Worm (Caenorhabditis elegans) whole organism, young adult: Measurements from ENCODE around the gene T04F8.8.

Experiments used
- B0035.1 ChIP-seq: sonication (generic microtip); optimal IDR thresholded peaks from 2 replicates; lab custom pipeline; 2016; ENCODE audit warnings: missing genetic modification characterization, mild to moderate bottlenecking, missing compliant biosample characterization, missing genotype, missing genetic modification reagents
- B0261.1 ChIP-seq: sonication (generic microtip); optimal IDR thresholded peaks from 2 replicates; lab custom pipeline; 2016; ENCODE audit warnings: mild to moderate bottlenecking, missing genetic modification characterization, moderate library complexity, missing compliant biosample characterization
- C17E4.6 ChIP-seq: fragments of 200-800 bp; sonication (Bioruptor generic); IDR thresholded peaks from 2 replicates; pipeline ENCODE4 v1.3.6; 2022; ENCODE audit warnings: missing genetic modification reagents, missing genetic modification characterization, missing compliant biosample characterization
- F22D6.2 ChIP-seq: sonication (generic microtip); optimal IDR thresholded peaks from 2 replicates; lab custom pipeline; 2016; ENCODE audit warnings: mild to moderate bottlenecking, missing genetic modification characterization, missing compliant biosample characterization
- F23B12.7 ChIP-seq: sonication (generic microtip); optimal IDR thresholded peaks from 2 replicates; lab custom pipeline; 2017; ENCODE audit warnings: missing genetic modification characterization, mild to moderate bottlenecking, missing compliant biosample characterization, antibody characterized with exemption, moderate library complexity; ENCODE audit not compliant: insufficient read depth
- F52B5.7 ChIP-seq: sonication (generic microtip); optimal IDR thresholded peaks from 2 replicates; lab custom pipeline; 2016; ENCODE audit warnings: mild to moderate bottlenecking, missing genetic modification characterization, missing compliant biosample characterization
- K11D2.4 ChIP-seq: fragments of 200-800 bp; sonication (Bioruptor generic); IDR thresholded peaks from 2 replicates; pipeline ENCODE4 v1.3.6; 2022; ENCODE audit warnings: missing genetic modification reagents, missing genetic modification characterization, missing compliant biosample characterization
- K12H6.12 ChIP-seq: fragments of 200-800 bp; sonication (Bioruptor generic); optimal IDR thresholded peaks from 2 replicates; lab custom pipeline; 2018; ENCODE audit warnings: mild to moderate bottlenecking, missing genetic modification characterization, missing compliant biosample characterization
- T07F8.4 ChIP-seq: sonication (generic microtip); optimal IDR thresholded peaks from 2 replicates; lab custom pipeline; 2016; ENCODE audit warnings: mild to moderate bottlenecking, missing genetic modification characterization, moderate library complexity, missing compliant biosample characterization
- ama-1 ChIP-seq, 3 experiments: fragments of 150-350 bp in 1 of 3; sonication (generic microtip) in 2 of 3; optimal IDR thresholded peaks; 2 replicates each; lab custom pipeline; 2014 to 2018; ENCODE audit warnings: missing biosample characterization in 2 of 3, missing genetic modification characterization in 2 of 3, missing genetic modification reagents in 2 of 3
- attf-5 ChIP-seq: fragments of 200-800 bp; sonication (Bioruptor generic); optimal IDR thresholded peaks from 2 replicates; lab custom pipeline; 2018; ENCODE audit warnings: mild to moderate bottlenecking, missing genetic modification characterization, missing compliant biosample characterization
- attf-6 ChIP-seq: fragments of 200-800 bp; sonication (Bioruptor generic); IDR thresholded peaks from 2 replicates; pipeline ENCODE4 v1.3.6; 2022; ENCODE audit warnings: missing genetic modification reagents, missing genetic modification characterization, missing compliant biosample characterization
- bed-1 ChIP-seq: fragments of 200-800 bp; sonication (Bioruptor generic); IDR thresholded peaks from 2 replicates; pipeline ENCODE4 v1.3.6; 2022; ENCODE audit warnings: missing genetic modification reagents, missing genetic modification characterization, missing compliant biosample characterization
- cebp-1 ChIP-seq, 2 experiments: fragments of 200-800 bp in 1 of 2; sonication (Bioruptor generic) in 1 of 2; sonication (generic microtip) in 1 of 2; IDR thresholded peaks in 1 of 2; optimal IDR thresholded peaks in 1 of 2; 2 replicates each; pipeline versions ENCODE4 v1.3.6 to Lab custom; 2017 to 2022; ENCODE audit warnings: missing compliant biosample characterization in 2 of 2, missing genetic modification characterization in 2 of 2, mild to moderate bottlenecking in 1 of 2, missing genetic modification reagents in 1 of 2, moderate library complexity in 1 of 2
- ceh-100 ChIP-seq: fragments of 200-800 bp; sonication (Bioruptor generic); IDR thresholded peaks from 2 replicates; pipeline ENCODE4 v1.3.6; 2022; ENCODE audit warnings: missing genetic modification reagents, missing genetic modification characterization, missing compliant biosample characterization
- ceh-27 ChIP-seq: fragments of 200-800 bp; sonication (Bioruptor generic); optimal IDR thresholded peaks from 2 replicates; lab custom pipeline; 2018; ENCODE audit warnings: mild to moderate bottlenecking, missing genetic modification characterization, moderate library complexity, missing compliant biosample characterization
- ceh-79 ChIP-seq: sonication (generic microtip); optimal IDR thresholded peaks from 2 replicates; lab custom pipeline; 2017; ENCODE audit warnings: mild to moderate bottlenecking, missing genetic modification characterization, missing compliant biosample characterization
- ceh-91 ChIP-seq: fragments of 200-800 bp; sonication (Bioruptor generic); IDR thresholded peaks from 2 replicates; pipeline ENCODE4 v1.3.6; 2022; ENCODE audit warnings: missing genetic modification reagents, missing genetic modification characterization, missing compliant biosample characterization
- dpff-1 ChIP-seq: sonication (generic microtip); optimal IDR thresholded peaks from 2 replicates; lab custom pipeline; 2017; ENCODE audit warnings: mild to moderate bottlenecking, missing genetic modification characterization, missing compliant biosample characterization
- dpl-1 ChIP-seq: fragments of 150-350 bp; optimal IDR thresholded peaks from 2 replicates; lab custom pipeline; 2014; ENCODE audit warnings: missing biosample characterization, missing genetic modification reagents, missing genetic modification characterization
- efl-1 ChIP-seq: fragments of 150-350 bp; optimal IDR thresholded peaks from 2 replicates; lab custom pipeline; 2014; ENCODE audit warnings: missing biosample characterization, missing genetic modification reagents, missing genetic modification characterization
- gei-17 ChIP-seq: fragments of 200-800 bp; sonication (Bioruptor generic); optimal IDR thresholded peaks from 2 replicates; lab custom pipeline; 2018; ENCODE audit warnings: mild to moderate bottlenecking, missing genetic modification characterization, missing compliant biosample characterization
- him-1 ChIP-seq: sonication (generic microtip); optimal IDR thresholded peaks from 2 replicates; lab custom pipeline; 2016; ENCODE audit warnings: missing genotype, missing genetic modification reagents, missing genetic modification characterization, missing compliant biosample characterization
- hlh-12 ChIP-seq: sonication (generic microtip); optimal IDR thresholded peaks from 2 replicates; lab custom pipeline; 2016; ENCODE audit warnings: missing genetic modification characterization, missing compliant biosample characterization
- hmg-1.2 ChIP-seq: fragments of 200-800 bp; sonication (Bioruptor generic); IDR thresholded peaks from 2 replicates; pipeline ENCODE4 v1.3.6; 2022; ENCODE audit warnings: missing genetic modification reagents, missing genetic modification characterization, missing compliant biosample characterization
- hmg-20 ChIP-seq: fragments of 200-800 bp; sonication (Bioruptor generic); IDR thresholded peaks from 2 replicates; pipeline ENCODE4 v1.3.6; 2022; ENCODE audit warnings: missing genetic modification reagents, missing genetic modification characterization, missing compliant biosample characterization
- madf-10 ChIP-seq: sonication (generic microtip); optimal IDR thresholded peaks from 2 replicates; lab custom pipeline; 2016; ENCODE audit warnings: mild to moderate bottlenecking, missing genetic modification characterization, missing compliant biosample characterization
- madf-3 ChIP-seq: fragments of 200-800 bp; sonication (Bioruptor generic); IDR thresholded peaks from 2 replicates; pipeline ENCODE4 v1.3.6; 2022; ENCODE audit warnings: missing genetic modification reagents, missing genetic modification characterization, missing compliant biosample characterization
- mes-4 ChIP-seq: sonication (generic microtip); optimal IDR thresholded peaks from 2 replicates; lab custom pipeline; 2016; ENCODE audit warnings: missing genotype, missing genetic modification characterization, missing compliant biosample characterization
- mxl-1 ChIP-seq: sonication (generic microtip); optimal IDR thresholded peaks from 2 replicates; lab custom pipeline; 2016; ENCODE audit warnings: missing genetic modification characterization, missing compliant biosample characterization
- pbrm-1 ChIP-seq: fragments of 200-800 bp; sonication (Bioruptor generic); IDR thresholded peaks from 2 replicates; pipeline ENCODE4 v1.3.6; 2022; ENCODE audit warnings: missing genetic modification reagents, missing genetic modification characterization, missing compliant biosample characterization
- rec-8 ChIP-seq, 2 experiments: sonication (generic microtip); optimal IDR thresholded peaks; 2 replicates each; lab custom pipeline; 2016; ENCODE audit warnings: mild to moderate bottlenecking in 2 of 2, missing genetic modification characterization in 2 of 2, missing genetic modification reagents in 2 of 2, missing genotype in 2 of 2, missing biosample characterization in 1 of 2, missing compliant biosample characterization in 1 of 2, moderate library complexity in 1 of 2
- snpc-3.4 ChIP-seq: sonication (generic microtip); optimal IDR thresholded peaks from 2 replicates; lab custom pipeline; 2017; ENCODE audit warnings: missing genetic modification characterization, mild to moderate bottlenecking, missing compliant biosample characterization, antibody characterized with exemption, moderate library complexity, missing genotype, missing genetic modification reagents
- somi-1 ChIP-seq: fragments of 200-800 bp; sonication (Bioruptor generic); optimal IDR thresholded peaks from 2 replicates; lab custom pipeline; 2018; ENCODE audit warnings: mild to moderate bottlenecking, missing genetic modification characterization, missing compliant biosample characterization
- sptf-2 ChIP-seq: fragments of 200-800 bp; sonication (Bioruptor generic); optimal IDR thresholded peaks from 2 replicates; lab custom pipeline; 2018; ENCODE audit warnings: mild to moderate bottlenecking, missing genetic modification characterization, missing compliant biosample characterization
- tbp1 ChIP-seq: fragments of 200-800 bp; sonication (Bioruptor generic); optimal IDR thresholded peaks from 2 replicates; lab custom pipeline; 2018; ENCODE audit warnings: mild to moderate bottlenecking, missing genetic modification characterization, missing compliant biosample characterization
- zim-3 ChIP-seq: sonication (generic microtip); optimal IDR thresholded peaks from 2 replicates; lab custom pipeline; 2017; ENCODE audit warnings: mild to moderate bottlenecking, missing genetic modification characterization, moderate library complexity, missing compliant biosample characterization
- ztf-26 ChIP-seq: sonication (generic microtip); optimal IDR thresholded peaks from 2 replicates; lab custom pipeline; 2017; ENCODE audit warnings: missing genetic modification characterization, missing compliant biosample characterization

The T04F8.8 gene

DNA sequence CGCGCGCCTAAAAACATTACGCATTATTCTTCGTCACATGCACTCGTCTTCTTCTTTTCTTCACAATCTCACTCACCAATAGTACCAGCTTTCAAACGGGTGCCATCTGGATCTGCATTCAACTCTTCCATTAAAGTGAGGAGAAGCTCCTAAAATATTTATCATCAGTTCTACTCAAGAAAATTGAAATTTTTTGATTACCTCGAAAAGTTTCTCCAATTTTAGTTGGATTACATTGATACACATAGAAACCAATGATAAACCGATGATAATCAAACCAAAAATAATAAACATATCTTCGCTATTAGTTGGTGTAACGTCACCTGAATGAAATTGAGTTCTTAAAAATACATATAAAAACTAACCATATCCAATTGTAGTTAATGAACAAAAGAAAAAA lies 22.6 kb upstream of the T04F8.8 start (continued):
- no peak for TF ChIP-seq ceh-100 (GFP tag; lab: Robert Waterston, UW)
- TF ChIP-seq hmg-1.2 (GFP tag; lab: Robert Waterston, UW): no peak
- no peak for TF ChIP-seq him-1 (tag; lab: Kevin White, UChicago)

ce11 chrX:11627013-11627412 lies 20.3 kb upstream of the T04F8.8 start, which contains the start of gene twk-44:
twk-44 (minus strand) TSS chrX:11627113.
- TF ChIP-seq dpff-1 (tag; lab: Kevin White, UChicago) (no peak), attf-5 (no peak), ceh-91 (GFP tag; lab: Robert Waterston, UW) (no peak), B0035.1 (tag; lab: Kevin White, UChicago) (no peak), F22D6.2 (tag; lab: Kevin White, UChicago) (no peak), hmg-20 (GFP tag; lab: Robert Waterston, UW) (no peak)

ce11 chrX:11628580-11628979 lies 18.7 kb upstream of the T04F8.8 start, which contains the start of gene spp-30:
spp-30 (minus strand) TSS chrX:11628680.
- TF ChIP-seq C17E4.6 (GFP tag; lab: Robert Waterston, UW): no peak
- no peak for TF ChIP-seq pbrm-1
- TF ChIP-seq dpl-1 (GFP tag; lab: Kevin White, UChicago): no peak
- no peak for TF ChIP-seq K12H6.12
- TF ChIP-seq madf-3 (GFP tag; lab: Robert Waterston, UW): no peak
- TF ChIP-seq F52B5.7 (tag; lab: Kevin White, UChicago): no peak
- TF ChIP-seq bed-1 (GFP tag; lab: Robert Waterston, UW): no peak
- TF ChIP-seq zim-3 (tag; lab: Kevin White, UChicago): no peak
- TF ChIP-seq ztf-26 (tag; lab: Kevin White, UChicago): no peak
- no peak for TF ChIP-seq ceh-27
- no peak for TF ChIP-seq tbp1 (GFP tag; lab: Kevin White, UChicago)
- no peak for TF ChIP-seq hlh-12
- no peak for TF ChIP-seq attf-6 (GFP tag; lab: Robert Waterston, UW)

DNA sequence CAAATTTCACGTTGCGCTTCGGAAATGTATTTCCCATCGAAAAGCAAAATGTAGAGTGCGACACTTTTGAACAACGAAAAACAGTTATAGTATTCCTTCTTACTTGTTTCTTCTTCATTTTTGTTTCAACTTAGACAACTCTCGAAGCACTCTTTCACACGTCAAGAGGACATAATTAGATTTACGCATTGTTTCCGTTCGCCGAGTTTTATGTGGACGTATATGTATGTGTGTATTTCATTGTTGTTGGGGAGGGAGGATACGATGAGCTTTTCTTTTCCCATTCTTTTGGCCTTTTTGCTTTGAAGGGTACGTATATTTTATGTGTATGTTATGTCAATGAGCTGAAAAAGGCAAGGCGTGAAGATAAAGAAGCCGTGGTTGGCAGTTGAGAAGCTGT lies 16.8 kb upstream of the T04F8.8 start:
- TF ChIP-seq madf-10 (tag; lab: Kevin White, UChicago) (no peak), dpff-1 (tag; lab: Kevin White, UChicago) (no peak), ceh-91 (GFP tag; lab: Robert Waterston, UW) (no peak), ama-1 (optimal IDR thresholded peaks at IDR 0.05; lab: Kevin White, UChicago) (no peak), ama-1 (GFP tag; optimal IDR thresholded peaks at IDR 0.05; lab: Kevin White, UChicago) (no peak), sptf-2 (GFP tag; lab: Kevin White, UChicago) (no peak)
- TF ChIP-seq, all 124 proteins: peak for 0

DNA sequence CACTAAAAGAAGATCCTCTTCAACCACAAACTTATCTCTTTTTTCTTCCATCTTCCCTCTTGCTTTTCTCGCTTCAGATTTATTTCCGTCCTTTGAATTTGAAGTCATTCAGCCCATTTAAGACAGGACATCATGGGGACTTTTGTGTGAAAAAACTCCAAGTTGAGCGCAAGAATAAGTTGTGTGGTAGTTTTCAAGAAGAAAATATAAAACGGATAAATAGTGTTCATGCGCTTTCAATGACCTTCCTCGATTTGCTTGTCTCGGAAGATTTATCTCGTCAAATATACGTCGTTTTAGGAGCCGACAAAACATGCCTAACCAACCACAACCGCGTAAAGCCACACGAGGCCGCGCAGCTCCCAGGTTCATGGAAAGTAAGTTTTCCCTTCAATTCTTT lies 15.2 kb upstream of the T04F8.8 start, which contains the start of gene sto-6:
Gene sto-6, plus strand, starts transcription at position 301 of the 400 bp plus-strand sequence.
- TF ChIP-seq B0261.1 (tag; lab: Kevin White, UChicago) (no peak), T07F8.4 (no peak)
- TF ChIP-seq, all 124 proteins: peak for 0

ce11 chrX:11633278-11633677 lies 14.0 kb upstream of the T04F8.8 start:
- TF ChIP-seq efl-1 (GFP tag; lab: Kevin White, UChicago): no peak
- no peak for TF ChIP-seq mxl-1
- TF ChIP-seq ceh-79 (tag; lab: Kevin White, UChicago): no peak
- TF ChIP-seq attf-6 (GFP tag; lab: Robert Waterston, UW): no peak
- TF ChIP-seq ceh-100 (GFP tag; lab: Robert Waterston, UW): no peak
- no peak for TF ChIP-seq rec-8 (tag; optimal IDR thresholded peaks at IDR 0.05; lab: Kevin White, UChicago)
- no peak for TF ChIP-seq hmg-1.2 (GFP tag; lab: Robert Waterston, UW)
- TF ChIP-seq snpc-3.4 (tag; lab: Kevin White, UChicago): no peak
- TF ChIP-seq F23B12.7 (tag; lab: Kevin White, UChicago): no peak
- TF ChIP-seq dpl-1 (GFP tag; lab: Kevin White, UChicago): no peak
- TF ChIP-seq somi-1: no peak
- no peak for TF ChIP-seq mes-4 (tag; lab: Kevin White, UChicago)
- no peak for TF ChIP-seq cebp-1 (GFP tag; IDR thresholded peaks at IDR 0.05; lab: Robert Waterston, UW)
- TF ChIP-seq cebp-1 (tag; optimal IDR thresholded peaks at IDR 0.05; lab: Kevin White, UChicago): no peak
- TF ChIP-seq bed-1 (GFP tag; lab: Robert Waterston, UW): no peak
- no peak for TF ChIP-seq K11D2.4 (GFP tag; lab: Robert Waterston, UW)
- TF ChIP-seq gei-17: no peak
- no peak for TF ChIP-seq ceh-91 (GFP tag; lab: Robert Waterston, UW)
